Fruit fly (Drosophila melanogaster): ENCODE data around the gene CG8560.
A peak's percentile ranks its signal among the peaks of the same experiment; 100 is the strongest.

The CG8560 gene

DNA sequence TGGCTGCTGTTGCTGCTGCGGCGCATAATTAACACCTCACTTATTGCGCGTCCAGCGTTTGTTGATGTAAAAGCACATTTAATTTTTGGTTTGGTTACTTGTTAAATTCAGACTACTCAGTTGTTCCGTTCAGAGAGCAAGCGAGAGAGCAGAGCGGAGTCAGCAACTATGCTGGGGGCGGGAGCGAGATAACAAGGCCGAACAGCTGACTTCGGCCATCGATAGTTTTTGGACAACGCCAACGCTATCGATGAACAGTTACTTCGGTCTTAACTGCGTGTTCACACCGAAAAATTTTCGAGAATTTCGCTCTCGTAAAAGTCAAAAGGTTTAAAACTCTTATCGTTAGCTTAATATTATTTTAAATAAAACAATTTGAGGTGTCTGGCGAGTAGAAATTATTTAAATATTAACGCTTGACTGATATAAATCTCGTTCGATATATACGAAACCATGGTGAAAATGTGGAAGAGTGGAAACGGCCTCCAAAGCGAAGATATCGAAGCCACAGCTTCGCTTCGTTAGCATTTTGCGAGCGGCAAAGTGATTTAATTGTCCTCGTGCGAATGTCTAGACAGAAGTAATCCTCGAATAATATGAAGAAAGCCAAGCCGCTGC lies 22.5 kb downstream of the CG8560 start, which contains the start of the genes SMSr and smid (continued):
- peak; percentile 42 for TF ChIP-seq sv (GFP tag; optimal IDR thresholded peaks at IDR 0.05)
- TF ChIP-seq Jra (GFP tag; optimal IDR thresholded peaks at IDR 0.05) = peak; percentile 72
- no peak for TF ChIP-seq brk (GFP tag; optimal IDR thresholded peaks at IDR 0.05)
- TF ChIP-seq tai (GFP tag; optimal IDR thresholded peaks at IDR 0.05) = no peak
- peak; percentile 28 for TF ChIP-seq dsf (GFP tag; optimal IDR thresholded peaks at IDR 0.05; ENCODE audit: borderline replicate concordance)
- peak; percentile 46 for TF ChIP-seq N (GFP tag; optimal IDR thresholded peaks at IDR 0.05)
- TF ChIP-seq br (GFP tag; optimal IDR thresholded peaks at IDR 0.05) = peak; percentile 47
- TF ChIP-seq h (GFP tag; optimal IDR thresholded peaks at IDR 0.05) = peak; percentile 66
- peak; percentile 28 for TF ChIP-seq dmrt93B (GFP tag; optimal IDR thresholded peaks at IDR 0.05)
- peak; percentile 56 for TF ChIP-seq Sp1 (GFP tag; optimal IDR thresholded peaks at IDR 0.05)
- no peak for TF ChIP-seq lola (GFP tag; optimal IDR thresholded peaks at IDR 0.05)
- TF ChIP-seq Hnf4 (GFP tag; optimal IDR thresholded peaks at IDR 0.05) = no peak
- TF ChIP-seq fru (GFP tag; optimal IDR thresholded peaks at IDR 0.05) = peak; percentile 98
- no peak for TF ChIP-seq Hr78 (GFP tag; optimal IDR thresholded peaks at IDR 0.05)

DNA sequence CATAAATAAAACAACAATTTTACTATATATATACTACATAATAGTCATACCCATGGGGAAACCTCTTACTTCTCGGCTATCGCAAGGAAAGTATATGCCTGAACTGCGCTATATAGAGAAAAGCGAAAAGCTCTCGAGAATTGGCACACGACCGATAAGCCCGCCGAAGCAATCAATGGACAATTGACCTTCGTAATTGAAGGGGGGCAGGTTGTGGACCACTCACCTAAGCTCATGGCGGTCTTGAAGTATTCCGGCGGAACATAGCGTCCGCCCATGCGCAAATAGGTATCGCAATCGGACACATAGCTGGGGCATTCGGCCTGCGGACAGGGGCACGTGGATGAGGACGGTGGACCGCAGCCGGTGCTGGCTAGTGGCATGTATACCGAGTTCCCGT lies 23.6 kb downstream of the CG8560 start:
- no peak for TF ChIP-seq psq (GFP tag; optimal IDR thresholded peaks at IDR 0.05)
- peak; percentile 9 for TF ChIP-seq h (GFP tag; optimal IDR thresholded peaks at IDR 0.05)
- no peak for TF ChIP-seq foxo (GFP tag; optimal IDR thresholded peaks at IDR 0.05)
- no peak for TF ChIP-seq rgr (GFP tag; optimal IDR thresholded peaks at IDR 0.05)
- TF ChIP-seq brk (GFP tag; optimal IDR thresholded peaks at IDR 0.05) = no peak
- TF ChIP-seq dl (GFP tag; optimal IDR thresholded peaks at IDR 0.05; ENCODE audit: insufficient read depth in 1 of 2, partially characterized antibody in 2 of 2) = no peak
- TF ChIP-seq fru (GFP tag; optimal IDR thresholded peaks at IDR 0.05) = no peak
- TF ChIP-seq N (GFP tag; optimal IDR thresholded peaks at IDR 0.05) = no peak
- TF ChIP-seq dsf (GFP tag; optimal IDR thresholded peaks at IDR 0.05; ENCODE audit: borderline replicate concordance) = no peak

DNA sequence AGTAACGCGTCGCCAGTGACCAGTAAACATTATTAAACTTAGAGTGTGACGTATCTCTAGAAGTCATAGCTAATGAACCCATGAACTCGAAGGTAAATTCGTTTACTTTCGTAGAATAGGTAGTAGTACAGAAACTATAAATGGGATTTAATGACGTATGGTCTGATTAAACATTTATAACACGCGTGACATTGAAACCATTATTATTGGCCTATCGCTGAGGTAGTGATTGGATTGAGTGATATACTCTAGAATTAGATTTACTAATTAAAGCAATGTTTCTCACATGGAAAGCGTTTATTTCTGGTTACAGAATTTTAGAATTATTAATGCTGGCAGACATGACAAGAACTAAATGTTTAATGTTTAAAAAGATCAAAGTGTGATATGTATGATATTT lies 27.2 kb downstream of the CG8560 start:
- TF ChIP-seq CG32264 (GFP tag; optimal IDR thresholded peaks at IDR 0.05) (no peak), psq (GFP tag; optimal IDR thresholded peaks at IDR 0.05) (no peak), Dfd (GFP tag; optimal IDR thresholded peaks at IDR 0.05) (no peak), Vsx2 (GFP tag; optimal IDR thresholded peaks at IDR 0.05; ENCODE audit: partially characterized antibody) (no peak), N (GFP tag; optimal IDR thresholded peaks at IDR 0.05) (no peak), HLH106 (tag; optimal IDR thresholded peaks at IDR 0.05) (no peak), fru (GFP tag; optimal IDR thresholded peaks at IDR 0.05) (no peak)

DNA sequence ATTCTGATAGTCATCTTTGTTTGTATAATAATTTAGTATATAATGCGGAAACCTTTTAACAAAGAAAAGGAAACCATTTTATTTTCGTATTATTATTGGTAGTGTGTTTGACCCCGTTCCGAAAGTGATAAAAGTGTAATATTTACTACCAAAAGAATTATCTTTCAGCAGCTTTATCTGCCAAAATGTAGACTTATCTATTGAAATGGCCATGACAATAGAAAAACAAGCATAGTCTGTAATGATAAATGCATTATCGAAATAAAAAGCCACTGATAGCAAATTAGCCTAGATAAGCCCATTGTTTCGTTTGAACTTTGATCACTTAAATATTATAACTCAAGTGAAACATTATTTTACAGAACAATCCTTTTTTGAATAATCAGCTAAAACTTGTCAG lies 27.8 kb downstream of the CG8560 start:
- no peak for TF ChIP-seq fru (GFP tag; optimal IDR thresholded peaks at IDR 0.05)
- TF ChIP-seq br (GFP tag; optimal IDR thresholded peaks at IDR 0.05) = peak; percentile 18
- peak; percentile 21 for TF ChIP-seq brk (GFP tag; optimal IDR thresholded peaks at IDR 0.05)

DNA sequence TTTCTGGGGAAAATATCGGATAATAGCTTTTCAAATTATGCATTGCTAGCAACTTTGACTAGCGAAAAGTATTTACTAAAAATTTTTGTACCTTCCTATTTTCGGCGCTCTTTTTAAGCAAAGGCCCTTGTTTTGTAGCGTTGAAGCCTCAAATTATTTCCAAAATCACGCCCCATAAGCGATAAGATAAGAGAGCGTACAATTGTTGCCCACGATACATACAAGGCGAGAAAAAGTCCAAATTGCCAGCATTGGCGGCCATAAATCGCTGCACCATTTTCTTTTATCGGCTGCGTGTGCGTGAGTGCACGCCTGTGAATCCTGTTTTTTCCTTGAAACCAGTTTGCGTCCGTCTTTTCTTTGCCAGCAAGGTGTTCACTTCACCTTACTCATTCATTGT lies 32.7 kb downstream of the CG8560 start:
- TF ChIP-seq Myc (optimal IDR thresholded peaks at IDR 0.05) (peak; percentile 54), woc (GFP tag; optimal IDR thresholded peaks at IDR 0.05) (peak; percentile 49), usp (GFP tag; optimal IDR thresholded peaks at IDR 0.05) (no peak)

DNA sequence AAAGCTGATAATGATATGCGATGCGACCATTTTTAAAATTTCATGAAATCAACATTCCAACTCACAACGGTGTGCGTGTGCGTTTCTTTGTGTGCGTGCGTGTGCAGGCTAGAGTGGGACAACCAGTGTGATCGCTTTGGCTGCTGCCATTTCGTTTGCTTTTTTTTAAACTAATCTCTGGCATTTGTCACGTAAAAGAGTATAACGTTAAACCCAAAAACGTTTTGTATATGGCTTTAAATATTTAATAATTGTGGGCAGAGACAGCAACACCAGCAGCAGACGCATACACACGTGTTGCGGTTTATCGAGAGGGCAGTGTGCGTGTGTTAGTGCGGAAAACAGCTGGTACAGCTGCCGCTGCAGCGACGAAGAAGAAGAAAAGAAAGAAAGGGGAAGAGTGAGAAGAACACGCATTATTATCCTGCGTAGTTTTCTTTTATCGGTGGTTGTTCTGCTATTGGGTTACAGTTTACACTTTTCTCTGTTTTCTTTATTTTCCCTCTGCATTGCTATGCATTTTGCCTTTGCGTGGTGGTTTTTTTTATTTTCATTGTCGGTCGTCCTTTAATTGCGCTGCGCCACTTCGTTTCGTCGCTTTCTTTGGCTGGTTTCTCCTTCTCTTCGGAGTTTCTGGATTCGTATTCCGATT lies 33.6 kb downstream of the CG8560 start:
- TF ChIP-seq dsf (GFP tag; optimal IDR thresholded peaks at IDR 0.05; ENCODE audit: borderline replicate concordance) (no peak), sv (GFP tag; optimal IDR thresholded peaks at IDR 0.05) (no peak), Myc (optimal IDR thresholded peaks at IDR 0.05) (no peak), Abd-B (GFP tag; optimal IDR thresholded peaks at IDR 0.05) (no peak), OdsH (GFP tag; optimal IDR thresholded peaks at IDR 0.05) (no peak), Hr78 (GFP tag; optimal IDR thresholded peaks at IDR 0.05) (peak; percentile 7), ey (GFP tag; optimal IDR thresholded peaks at IDR 0.05) (no peak), usp (GFP tag; optimal IDR thresholded peaks at IDR 0.05) (no peak), N (GFP tag; optimal IDR thresholded peaks at IDR 0.05) (peak; percentile 79), fru (GFP tag; optimal IDR thresholded peaks at IDR 0.05) (no peak), jim (GFP tag; optimal IDR thresholded peaks at IDR 0.05) (no peak), br (GFP tag; optimal IDR thresholded peaks at IDR 0.05) (no peak), Vsx2 (GFP tag; optimal IDR thresholded peaks at IDR 0.05; ENCODE audit: partially characterized antibody) (no peak), brk (GFP tag; optimal IDR thresholded peaks at IDR 0.05) (no peak), Hnf4 (GFP tag; optimal IDR thresholded peaks at IDR 0.05) (no peak), pan (optimal IDR thresholded peaks at IDR 0.05) (no peak), CG9705 (GFP tag; optimal IDR thresholded peaks at IDR 0.05) (no peak), Dfd (GFP tag; optimal IDR thresholded peaks at IDR 0.05) (no peak), Jra (GFP tag; optimal IDR thresholded peaks at IDR 0.05) (no peak), Rel (GFP tag; optimal IDR thresholded peaks at IDR 0.05) (no peak), Rel (tag; optimal IDR thresholded peaks at IDR 0.05) (peak; percentile 39), Hr83 (GFP tag; optimal IDR thresholded peaks at IDR 0.05; ENCODE audit: poor library complexity, severe bottlenecking) (peak; percentile 1), sage (GFP tag; optimal IDR thresholded peaks at IDR 0.05) (no peak), Dif (GFP tag; optimal IDR thresholded peaks at IDR 0.05; ENCODE audit: partially characterized antibody) (no peak), h (GFP tag; optimal IDR thresholded peaks at IDR 0.05) (peak; percentile 41), psq (GFP tag; optimal IDR thresholded peaks at IDR 0.05) (peak; percentile 81), GATAd (GFP tag; optimal IDR thresholded peaks at IDR 0.05) (no peak)
